Worm (Caenorhabditis elegans) whole organism, L4 larva: Measurements from ENCODE around the gene pig-1.

Experiments used
- R02D3.7 ChIP-seq: fragments of 150-350 bp; sonication (generic microtip); optimal IDR thresholded peaks from 3 replicates; lab custom pipeline; 2014; ENCODE audit warnings: missing biosample characterization, missing genetic modification characterization
- T26A8.4 ChIP-seq: fragments of 200-800 bp; sonication (Bioruptor generic); IDR thresholded peaks from 2 replicates; pipeline ENCODE4 v1.3.6; 2022; ENCODE audit warnings: missing genetic modification characterization, missing compliant biosample characterization
- Y5F2A.4 ChIP-seq: fragments of 200-800 bp; sonication (Bioruptor generic); optimal IDR thresholded peaks from 2 replicates; lab custom pipeline; 2018; ENCODE audit warnings: mild to moderate bottlenecking, missing genetic modification characterization, missing compliant biosample characterization
- Y75B8A.6 ChIP-seq: fragments of 200-800 bp; sonication (Bioruptor generic); IDR thresholded peaks from 2 replicates; pipeline ENCODE4 v1.3.6; 2022; ENCODE audit warnings: missing genetic modification reagents, missing genetic modification characterization, missing compliant biosample characterization
- ZK337.2 ChIP-seq: fragments of 200-800 bp; sonication (Bioruptor generic); IDR thresholded peaks from 2 replicates; pipeline ENCODE4 v1.3.6; 2022; ENCODE audit warnings: missing genetic modification reagents, missing genetic modification characterization, missing compliant biosample characterization
- ceh-32 ChIP-seq: sonication (generic microtip); optimal IDR thresholded peaks from 2 replicates; lab custom pipeline; 2016; ENCODE audit warnings: mild to moderate bottlenecking, missing genetic modification characterization, missing compliant biosample characterization; ENCODE audit not compliant: poor library complexity
- ceh-82 ChIP-seq: sonication (generic microtip); optimal IDR thresholded peaks from 2 replicates; lab custom pipeline; 2017; ENCODE audit warnings: missing biosample characterization, missing genetic modification characterization
- ces-1 ChIP-seq: fragments of 150-350 bp; sonication (generic microtip); optimal IDR thresholded peaks from 4 replicates; lab custom pipeline; 2014; ENCODE audit warnings: missing biosample characterization, missing genetic modification reagents, missing genetic modification characterization
- ctbp-1 ChIP-seq: fragments of 200-800 bp; sonication (Bioruptor generic); IDR thresholded peaks from 2 replicates; pipeline ENCODE4 v1.3.6; 2022; ENCODE audit warnings: missing genetic modification reagents, missing genetic modification characterization, missing compliant biosample characterization
- daf-12 ChIP-seq: fragments of 150-350 bp; optimal IDR thresholded peaks from 2 replicates; lab custom pipeline; 2014; ENCODE audit warnings: missing biosample characterization, missing genetic modification reagents, missing genetic modification characterization
- daf-8 ChIP-seq: fragments of 200-800 bp; sonication (Bioruptor generic); IDR thresholded peaks from 2 replicates; pipeline ENCODE4 v1.3.6; 2022; ENCODE audit warnings: missing genetic modification characterization, missing compliant biosample characterization
- dmd-6 ChIP-seq: fragments of 200-800 bp; sonication (Bioruptor generic); IDR thresholded peaks from 2 replicates; pipeline ENCODE4 v1.3.6; 2022; ENCODE audit warnings: missing genetic modification reagents, missing genetic modification characterization, missing compliant biosample characterization
- dmd-9 ChIP-seq: fragments of 200-800 bp; sonication (Bioruptor generic); IDR thresholded peaks from 2 replicates; pipeline ENCODE4 v1.3.6; 2022; ENCODE audit warnings: missing genetic modification reagents, missing genetic modification characterization, missing compliant biosample characterization
- dpl-1 ChIP-seq: fragments of 150-350 bp; optimal IDR thresholded peaks from 2 replicates; lab custom pipeline; 2014; ENCODE audit warnings: missing biosample characterization, missing genetic modification reagents, missing genetic modification characterization
- fos-1 ChIP-seq: fragments of 150-350 bp; optimal IDR thresholded peaks from 2 replicates; lab custom pipeline; 2014; ENCODE audit warnings: missing biosample characterization, missing genetic modification characterization
- hlh-11 ChIP-seq: fragments of 200-800 bp; sonication (Bioruptor generic); optimal IDR thresholded peaks from 2 replicates; lab custom pipeline; 2018; ENCODE audit warnings: mild to moderate bottlenecking, missing genetic modification characterization, missing compliant biosample characterization
- hlh-30 ChIP-seq: sonication (generic microtip); optimal IDR thresholded peaks from 2 replicates; lab custom pipeline; 2017; ENCODE audit warnings: antibody characterized with exemption, mild to moderate bottlenecking, missing genetic modification characterization, missing compliant biosample characterization; ENCODE audit not compliant: insufficient read depth
- lin-15B ChIP-seq: fragments of 150-350 bp; sonication (generic microtip); optimal IDR thresholded peaks from 3 replicates; lab custom pipeline; 2014; ENCODE audit warnings: missing biosample characterization, missing genetic modification characterization
- lin-29 ChIP-seq: fragments of 200-800 bp; sonication (Bioruptor generic); IDR thresholded peaks from 2 replicates; pipeline ENCODE4 v1.3.6; 2022; ENCODE audit warnings: missing genetic modification reagents, missing genetic modification characterization, missing compliant biosample characterization
- lin-38 ChIP-seq: fragments of 200-800 bp; sonication (Bioruptor generic); IDR thresholded peaks from 2 replicates; pipeline ENCODE4 v1.3.6; 2022; ENCODE audit warnings: missing genetic modification reagents, missing genetic modification characterization, missing compliant biosample characterization
- lin-39 ChIP-seq: fragments of 150-350 bp; optimal IDR thresholded peaks from 2 replicates; lab custom pipeline; 2014; ENCODE audit warnings: missing biosample characterization, missing genetic modification reagents, missing genetic modification characterization
- mdl-1 ChIP-seq, 2 experiments: fragments of 150-350 bp in 1 of 2; sonication (generic microtip) in 1 of 2; optimal IDR thresholded peaks; 2 replicates each; lab custom pipeline; 2014 to 2017; ENCODE audit warnings: missing biosample characterization in 2 of 2, missing genetic modification characterization in 2 of 2
- mep-1 ChIP-seq: fragments of 150-350 bp; sonication (generic microtip); optimal IDR thresholded peaks from 3 replicates; lab custom pipeline; 2014; ENCODE audit warnings: missing biosample characterization, missing genetic modification characterization
- mxl-2 ChIP-seq: fragments of 200-800 bp; sonication (Bioruptor generic); conservative IDR thresholded peaks from 2 replicates; pipeline ENCODE4 v1.3.6; 2022; ENCODE audit warnings: missing genetic modification reagents, missing genetic modification characterization, missing compliant biosample characterization
- nhr-10 ChIP-seq: fragments of 150-350 bp; optimal IDR thresholded peaks from 2 replicates; lab custom pipeline; 2014; ENCODE audit warnings: missing biosample characterization, missing genetic modification characterization
- nhr-11 ChIP-seq: fragments of 150-350 bp; optimal IDR thresholded peaks from 2 replicates; lab custom pipeline; 2014; ENCODE audit warnings: missing biosample characterization, missing genetic modification characterization
- nhr-111 ChIP-seq: fragments of 200-800 bp; sonication (Bioruptor generic); optimal IDR thresholded peaks from 2 replicates; lab custom pipeline; 2018; ENCODE audit warnings: mild to moderate bottlenecking, missing genetic modification characterization, missing compliant biosample characterization
- nhr-28 ChIP-seq: fragments of 150-350 bp; optimal IDR thresholded peaks from 2 replicates; lab custom pipeline; 2014; ENCODE audit warnings: missing biosample characterization, missing genetic modification characterization
- nhr-41 ChIP-seq: fragments of 200-800 bp; sonication (Bioruptor generic); IDR thresholded peaks from 2 replicates; pipeline ENCODE4 v1.3.6; 2022; ENCODE audit warnings: missing genetic modification reagents, missing genetic modification characterization, missing compliant biosample characterization
- nhr-48 ChIP-seq: sonication (generic microtip); optimal IDR thresholded peaks from 2 replicates; lab custom pipeline; 2016; ENCODE audit warnings: mild to moderate bottlenecking, missing genetic modification characterization, missing compliant biosample characterization
- php-3 ChIP-seq: fragments of 200-800 bp; sonication (Bioruptor generic); IDR thresholded peaks from 2 replicates; pipeline ENCODE4 v1.3.6; 2022; ENCODE audit warnings: missing genetic modification reagents, missing genetic modification characterization, missing compliant biosample characterization
- set-16 ChIP-seq: fragments of 200-800 bp; sonication (Bioruptor generic); IDR thresholded peaks from 2 replicates; pipeline ENCODE4 v1.3.6; 2022; ENCODE audit warnings: missing genetic modification reagents, missing genetic modification characterization, missing compliant biosample characterization
- snpc-4 ChIP-seq: fragments of 150-350 bp; optimal IDR thresholded peaks from 2 replicates; lab custom pipeline; 2014; ENCODE audit warnings: missing biosample characterization, missing genetic modification characterization
- tag-97 ChIP-seq: fragments of 200-800 bp; sonication (Bioruptor generic); IDR thresholded peaks from 2 replicates; pipeline ENCODE4 v1.3.6; 2022; ENCODE audit warnings: missing genetic modification characterization, missing compliant biosample characterization
- unc-62 ChIP-seq, 3 experiments: fragments of 150-350 bp in 1 of 3; sonication (generic microtip); optimal IDR thresholded peaks in 2 of 3; peaks in 1 of 3; 1 replicate in 1 of 3; 2 replicates in 2 of 3; lab custom pipeline; 2014 to 2017; ENCODE audit warnings: missing biosample characterization in 3 of 3, missing genetic modification characterization in 3 of 3, missing genetic modification reagents in 3 of 3, missing genotype in 1 of 3
- ztf-11 ChIP-seq: fragments of 150-350 bp; optimal IDR thresholded peaks from 2 replicates; lab custom pipeline; 2014; ENCODE audit warnings: missing biosample characterization, missing genetic modification characterization

Gene pig-1

ce11 chrIV:519409-519808 lies at the start of gene pig-1 (continued):
- TF ChIP-seq ceh-82 = no peak

DNA sequence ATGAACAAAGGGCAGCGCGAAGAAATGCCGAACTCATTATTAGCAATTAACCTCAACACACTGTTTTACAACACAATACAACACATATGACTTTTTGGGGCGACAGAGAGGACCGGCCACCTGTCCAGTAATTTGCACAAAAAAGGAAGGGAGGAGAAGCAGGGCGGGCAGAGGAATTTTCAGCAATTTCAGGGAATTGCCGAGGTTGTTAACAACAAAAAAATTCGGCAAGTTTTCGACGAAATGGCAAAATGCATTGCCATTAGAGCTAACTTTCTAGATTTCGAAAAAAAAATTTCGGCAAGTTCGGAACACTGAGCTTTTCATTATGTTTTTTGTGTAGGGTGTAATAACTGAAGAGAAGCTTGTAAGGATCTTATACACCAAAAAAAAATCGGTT lies 44.7 kb upstream of the pig-1 start:
- TF ChIP-seq snpc-4 (tag; lab: Kevin White, UChicago) (no peak), Y5F2A.4 (GFP tag; lab: Kevin White, UChicago) (no peak), T26A8.4 (no peak), unc-62 (GFP tag; optimal IDR thresholded peaks at IDR 0.05 in 1 of 2; lab: Kevin White, UChicago) (peak in 1 of 2 experiments; percentile 96), unc-62 (tag; optimal IDR thresholded peaks at IDR 0.05; lab: Kevin White, UChicago) (no peak), daf-12 (tag; lab: Kevin White, UChicago) (no peak), dmd-9 (no peak), nhr-111 (no peak), mxl-2 (GFP tag; lab: Robert Waterston, UW) (no peak), lin-15B (no peak)

- TF ChIP-seq nhr-10 (tag; lab: Kevin White, UChicago) = no peak
- 0 out of 2 replicates have a peak, but pooled peaks have one; percentile 23 for TF ChIP-seq ctbp-1 (GFP tag; lab: Robert Waterston, UW)
- TF ChIP-seq tag-97 (GFP tag; lab: Robert Waterston, UW) = no peak
- peak; percentile 72 for TF ChIP-seq ces-1 (GFP tag; lab: Kevin White, UChicago)
- TF ChIP-seq mdl-1 (tag; optimal IDR thresholded peaks at IDR 0.05; lab: Kevin White, UChicago) = no peak
These were observed 44.2 kb upstream of the pig-1 start for ce11 chrIV:563417-563816.

DNA sequence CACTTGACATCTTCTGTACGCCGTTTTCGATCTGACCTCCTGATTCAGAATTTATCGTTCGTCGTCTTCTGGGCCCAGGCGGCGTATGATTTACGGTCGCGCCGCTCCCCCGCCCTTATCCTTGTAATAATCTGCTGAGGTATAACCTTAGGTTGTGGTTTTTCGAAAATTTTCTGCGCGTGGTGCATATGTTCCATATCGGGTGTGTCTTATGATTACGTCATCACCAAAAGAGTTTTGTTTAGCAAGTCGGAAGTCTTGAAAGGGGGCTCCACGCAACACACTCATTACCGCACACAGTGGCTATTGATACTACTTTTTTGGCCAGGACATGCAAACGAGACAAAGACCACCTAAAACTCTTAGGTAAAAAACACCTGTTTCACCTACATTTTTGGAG lies 41.5 kb upstream of the pig-1 start:
- peak in 1 of 2 experiments; percentile 83 for TF ChIP-seq unc-62 (GFP tag; optimal IDR thresholded peaks at IDR 0.05 in 1 of 2; lab: Kevin White, UChicago)
- TF ChIP-seq unc-62 (tag; optimal IDR thresholded peaks at IDR 0.05; lab: Kevin White, UChicago) = no peak
- TF ChIP-seq ztf-11 (tag; lab: Kevin White, UChicago) = no peak

ce11 chrIV:560314-560713 lies 41.1 kb upstream of the pig-1 start:
- TF ChIP-seq unc-62 (GFP tag; optimal IDR thresholded peaks at IDR 0.05 in 1 of 2; lab: Kevin White, UChicago) (peak in 1 of 2 experiments; percentile 76), unc-62 (tag; optimal IDR thresholded peaks at IDR 0.05; lab: Kevin White, UChicago) (no peak), php-3 (GFP tag; lab: Robert Waterston, UW) (no peak), daf-12 (tag; lab: Kevin White, UChicago) (no peak), hlh-30 (tag; lab: Kevin White, UChicago) (no peak)

DNA sequence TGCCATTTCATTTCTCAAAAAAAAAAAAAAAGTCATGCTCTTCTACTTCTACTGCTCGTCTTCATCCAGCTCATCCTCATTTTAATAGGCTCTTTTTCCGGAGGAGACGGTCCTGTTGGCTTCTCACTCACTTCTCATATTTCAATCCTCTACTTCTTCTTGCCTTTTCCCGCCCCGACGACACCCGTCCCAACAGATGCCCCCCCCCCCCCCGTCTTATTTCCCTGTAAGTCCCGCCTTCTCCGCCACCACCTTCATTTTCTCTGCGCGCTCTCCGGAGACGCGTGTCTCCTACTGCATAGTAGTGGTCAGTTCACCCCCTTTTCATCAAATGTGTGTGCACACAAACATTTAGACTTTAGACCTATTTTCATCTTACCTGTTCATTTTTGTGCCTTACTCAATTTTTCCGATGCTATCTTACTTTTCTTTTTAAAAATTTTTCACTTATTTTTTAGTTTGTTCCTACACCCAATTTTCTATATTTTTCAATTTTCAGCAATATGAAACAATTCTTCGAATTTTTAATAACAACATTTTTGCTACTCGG lies 39.6 kb upstream of the pig-1 start, which contains the start of gene efn-4:
Gene efn-4 (plus strand): TSS at position 500 of the 550 bp plus-strand sequence.
- TF ChIP-seq set-16 (GFP tag; lab: Robert Waterston, UW) (peak; percentile 69), R02D3.7 (no peak), ZK337.2 (no peak), lin-38 (GFP tag; lab: Robert Waterston, UW) (no peak)

- TF ChIP-seq unc-62 (GFP tag; optimal IDR thresholded peaks at IDR 0.05 in 1 of 2; lab: Kevin White, UChicago) (peak in 1 of 2 experiments; percentile 23), unc-62 (tag; optimal IDR thresholded peaks at IDR 0.05; lab: Kevin White, UChicago) (no peak), fos-1 (tag; lab: Kevin White, UChicago) (no peak)
These were observed 34.7 kb upstream of the pig-1 start for ce11 chrIV:554005-554404.

- no peak for TF ChIP-seq ctbp-1 (GFP tag; lab: Robert Waterston, UW)
- TF ChIP-seq mxl-2 (GFP tag; lab: Robert Waterston, UW) = no peak; the same call in 1 of the 2 replicates
- TF ChIP-seq ceh-82 = no peak
- TF ChIP-seq daf-8 (GFP tag; lab: Robert Waterston, UW) = no peak
- no peak for TF ChIP-seq lin-29 (GFP tag; lab: Robert Waterston, UW)
- peak; percentile 91 for TF ChIP-seq dmd-6
- TF ChIP-seq mep-1 (tag; lab: Kevin White, UChicago) = no peak
- TF ChIP-seq nhr-28 (tag; lab: Kevin White, UChicago) = no peak
- TF ChIP-seq dpl-1 (GFP tag; lab: Kevin White, UChicago) = no peak
- TF ChIP-seq lin-39 (tag; lab: Kevin White, UChicago) = no peak
- no peak for TF ChIP-seq hlh-11
- no peak for TF ChIP-seq nhr-11 (tag; lab: Kevin White, UChicago)
- TF ChIP-seq ceh-32 = no peak
- peak; percentile 32 for TF ChIP-seq nhr-48
- no peak for TF ChIP-seq Y75B8A.6 (GFP tag; lab: Robert Waterston, UW)
- TF ChIP-seq R02D3.7 = no peak
- TF ChIP-seq nhr-41 (GFP tag; lab: Robert Waterston, UW) = no peak
- TF ChIP-seq mdl-1 (tag; optimal IDR thresholded peaks at IDR 0.05; lab: Kevin White, UChicago) = no peak
- TF ChIP-seq dmd-9 = no peak
These were observed 32.7 kb upstream of the pig-1 start for ce11 chrIV:551923-552322.
